Worm (Caenorhabditis elegans) whole organism, L1 larva: Measurements from ENCODE around the gene ocr-1.

ENCODE experiments used
- C34B4.2 ChIP-seq: sonication (generic microtip); optimal IDR thresholded peaks from 2 replicates; lab custom pipeline; 2017; ENCODE audit warnings: mild to moderate bottlenecking, missing genetic modification characterization, missing compliant biosample characterization
- F16B12.6 ChIP-seq: fragments of 150-350 bp; optimal IDR thresholded peaks from 2 replicates; lab custom pipeline; 2014; ENCODE audit warnings: missing biosample characterization, missing genetic modification characterization
- aha-1 ChIP-seq: fragments of 150-350 bp; optimal IDR thresholded peaks from 2 replicates; lab custom pipeline; 2014; ENCODE audit warnings: missing biosample characterization, missing genetic modification characterization
- alr-1 ChIP-seq: fragments of 200-800 bp; sonication (Bioruptor generic); optimal IDR thresholded peaks from 2 replicates; lab custom pipeline; 2018; ENCODE audit warnings: borderline replicate concordance, mild to moderate bottlenecking, missing genetic modification characterization, missing compliant biosample characterization
- aly-2 ChIP-seq: fragments of 150-350 bp; optimal IDR thresholded peaks from 2 replicates; lab custom pipeline; 2014; ENCODE audit warnings: missing biosample characterization, missing genetic modification characterization
- blmp-1 ChIP-seq: fragments of 150-350 bp; optimal IDR thresholded peaks from 2 replicates; lab custom pipeline; 2014; ENCODE audit warnings: missing biosample characterization, missing genetic modification characterization
- ceh-63 ChIP-seq: fragments of 200-800 bp; sonication (Bioruptor generic); optimal IDR thresholded peaks from 2 replicates; lab custom pipeline; 2018; ENCODE audit warnings: mild to moderate bottlenecking, missing genetic modification characterization, missing compliant biosample characterization
- ceh-82 ChIP-seq, 3 experiments: fragments of 150-350 bp in 1 of 3; sonication (generic microtip) in 2 of 3; optimal IDR thresholded peaks; 2 replicates each; lab custom pipeline; 2014 to 2017; ENCODE audit warnings: missing biosample characterization in 3 of 3, missing genetic modification characterization in 3 of 3
- ceh-88 ChIP-seq: fragments of 200-800 bp; sonication (Bioruptor generic); IDR thresholded peaks from 2 replicates; pipeline ENCODE4 v1.3.6; 2022; ENCODE audit warnings: missing genetic modification characterization, missing compliant biosample characterization
- ceh-90 ChIP-seq: sonication (generic microtip); optimal IDR thresholded peaks from 2 replicates; lab custom pipeline; 2016; ENCODE audit warnings: missing genetic modification characterization, missing compliant biosample characterization
- efl-3 ChIP-seq: fragments of 200-800 bp; sonication (Bioruptor generic); optimal IDR thresholded peaks from 2 replicates; lab custom pipeline; 2018; ENCODE audit warnings: mild to moderate bottlenecking, missing genetic modification characterization, missing compliant biosample characterization
- elt-2 ChIP-seq: sonication (generic microtip); optimal IDR thresholded peaks from 2 replicates; lab custom pipeline; 2016; ENCODE audit warnings: missing genetic modification characterization, mild to moderate bottlenecking, inconsistent platforms, missing compliant biosample characterization, missing genetic modification reagents
- elt-3 ChIP-seq, 6 experiments: fragments of 150-350 bp in 1 of 6; sonication (generic microtip); optimal IDR thresholded peaks; 2 replicates each; lab custom pipeline; 2017 to 2018; ENCODE audit warnings: missing biosample characterization in 6 of 6, missing genetic modification characterization in 6 of 6, inconsistent platforms in 1 of 6
- ets-5 ChIP-seq: fragments of 200-800 bp; sonication (Bioruptor generic); IDR thresholded peaks from 2 replicates; pipeline ENCODE4 v1.3.6; 2022; ENCODE audit warnings: missing genetic modification characterization, missing compliant biosample characterization
- fkh-10 ChIP-seq: sonication (generic microtip); optimal IDR thresholded peaks from 2 replicates; lab custom pipeline; 2017; ENCODE audit warnings: missing biosample characterization, missing genetic modification reagents, missing genetic modification characterization
- fkh-8 ChIP-seq: sonication (generic microtip); optimal IDR thresholded peaks from 2 replicates; lab custom pipeline; 2016; ENCODE audit warnings: mild to moderate bottlenecking, missing genetic modification characterization, missing compliant biosample characterization
- fos-1 ChIP-seq: fragments of 150-350 bp; optimal IDR thresholded peaks from 2 replicates; lab custom pipeline; 2014; ENCODE audit warnings: missing biosample characterization, missing genetic modification characterization
- hlh-17 ChIP-seq: fragments of 200-800 bp; sonication (Bioruptor generic); optimal IDR thresholded peaks from 2 replicates; lab custom pipeline; 2018; ENCODE audit warnings: missing genetic modification characterization, mild to moderate bottlenecking, missing compliant biosample characterization, moderate library complexity, borderline replicate concordance
- hlh-4 ChIP-seq: sonication (generic microtip); optimal IDR thresholded peaks from 2 replicates; lab custom pipeline; 2016; ENCODE audit warnings: mild to moderate bottlenecking, missing genetic modification characterization, missing compliant biosample characterization
- hpl-2 ChIP-seq: fragments of 150-350 bp; optimal IDR thresholded peaks from 2 replicates; lab custom pipeline; 2014; ENCODE audit warnings: missing biosample characterization, missing genetic modification reagents, missing genetic modification characterization
- isw-1 ChIP-seq: fragments of 200-800 bp; sonication (Bioruptor generic); IDR thresholded peaks from 2 replicates; pipeline ENCODE4 v1.3.6; 2022; ENCODE audit warnings: missing genetic modification characterization, missing compliant biosample characterization
- jun-1 ChIP-seq: fragments of 150-350 bp; optimal IDR thresholded peaks from 2 replicates; lab custom pipeline; 2014; ENCODE audit warnings: missing biosample characterization, missing genetic modification reagents, missing genetic modification characterization
- lin-13 ChIP-seq: fragments of 150-350 bp; optimal IDR thresholded peaks from 2 replicates; lab custom pipeline; 2014; ENCODE audit warnings: missing biosample characterization, missing genetic modification reagents, missing genetic modification characterization
- lin-15B ChIP-seq: fragments of 150-350 bp; sonication (generic microtip); optimal IDR thresholded peaks from 3 replicates; lab custom pipeline; 2014; ENCODE audit warnings: missing biosample characterization, missing genetic modification characterization
- lin-35 ChIP-seq, 2 experiments: fragments of 150-350 bp; optimal IDR thresholded peaks; 2 replicates each; lab custom pipeline; 2014; ENCODE audit warnings: missing biosample characterization in 2 of 2, missing genetic modification characterization in 2 of 2, missing genetic modification reagents in 2 of 2
- lin-39 ChIP-seq: fragments of 150-350 bp; optimal IDR thresholded peaks from 2 replicates; lab custom pipeline; 2014; ENCODE audit warnings: missing biosample characterization, missing genetic modification reagents, missing genetic modification characterization
- lir-3 ChIP-seq: sonication (generic microtip); optimal IDR thresholded peaks from 2 replicates; lab custom pipeline; 2016; ENCODE audit warnings: mild to moderate bottlenecking, missing genetic modification characterization, moderate library complexity, missing compliant biosample characterization; ENCODE audit not compliant: poor library complexity
- lsy-2 ChIP-seq, 2 experiments: fragments of 150-350 bp; optimal IDR thresholded peaks; 2 replicates each; lab custom pipeline; 2014; ENCODE audit warnings: missing biosample characterization in 2 of 2, missing genetic modification characterization in 2 of 2
- mab-9 ChIP-seq: fragments of 200-800 bp; sonication (Bioruptor generic); IDR thresholded peaks from 2 replicates; pipeline ENCODE4 v1.3.6; 2022; ENCODE audit warnings: missing genetic modification reagents, missing genetic modification characterization, missing compliant biosample characterization
- mdl-1 ChIP-seq, 2 experiments: fragments of 150-350 bp; optimal IDR thresholded peaks; 2 replicates each; lab custom pipeline; 2014 to 2017; ENCODE audit warnings: missing biosample characterization in 2 of 2, missing genetic modification characterization in 2 of 2, inconsistent platforms in 1 of 2
- mef-2 ChIP-seq: fragments of 150-350 bp; optimal IDR thresholded peaks from 2 replicates; lab custom pipeline; 2014; ENCODE audit warnings: missing biosample characterization, missing genetic modification characterization
- mep-1 ChIP-seq: fragments of 150-350 bp; optimal IDR thresholded peaks from 2 replicates; lab custom pipeline; 2014; ENCODE audit warnings: missing biosample characterization, missing genetic modification characterization
- nhr-12 ChIP-seq: sonication (generic microtip); optimal IDR thresholded peaks from 2 replicates; lab custom pipeline; 2017; ENCODE audit warnings: missing biosample characterization, missing genetic modification characterization
- nhr-19 ChIP-seq: fragments of 200-800 bp; sonication (Bioruptor generic); conservative IDR thresholded peaks from 2 replicates; pipeline ENCODE4 v1.3.6; 2022; ENCODE audit warnings: missing genetic modification characterization, missing compliant biosample characterization
- nhr-20 ChIP-seq: sonication (generic microtip); optimal IDR thresholded peaks from 2 replicates; lab custom pipeline; 2016; ENCODE audit warnings: mild to moderate bottlenecking, missing genetic modification characterization, missing compliant biosample characterization
- nhr-237 ChIP-seq: fragments of 150-350 bp; optimal IDR thresholded peaks from 2 replicates; lab custom pipeline; 2014; ENCODE audit warnings: missing biosample characterization, missing genetic modification characterization
- nhr-28 ChIP-seq: fragments of 150-350 bp; optimal IDR thresholded peaks from 2 replicates; lab custom pipeline; 2014; ENCODE audit warnings: missing biosample characterization, missing genetic modification characterization
- nhr-47 ChIP-seq: sonication (generic microtip); optimal IDR thresholded peaks from 2 replicates; lab custom pipeline; 2016; ENCODE audit warnings: mild to moderate bottlenecking, missing genetic modification characterization, moderate library complexity, missing compliant biosample characterization
- nhr-77 ChIP-seq: fragments of 150-350 bp; optimal IDR thresholded peaks from 2 replicates; lab custom pipeline; 2014; ENCODE audit warnings: missing biosample characterization, missing genetic modification characterization
- nhr-84 ChIP-seq: sonication (generic microtip); optimal IDR thresholded peaks from 2 replicates; lab custom pipeline; 2017; ENCODE audit warnings: missing biosample characterization, missing genetic modification characterization
- pqm-1 ChIP-seq: sonication (generic microtip); optimal IDR thresholded peaks from 3 replicates; lab custom pipeline; 2017; ENCODE audit warnings: missing biosample characterization, missing genetic modification characterization
- skn-1 ChIP-seq: fragments of 150-350 bp; optimal IDR thresholded peaks from 2 replicates; lab custom pipeline; 2014; ENCODE audit warnings: missing biosample characterization, missing genetic modification characterization
- snpc-4 ChIP-seq: fragments of 150-350 bp; optimal IDR thresholded peaks from 2 replicates; lab custom pipeline; 2014; ENCODE audit warnings: missing biosample characterization, missing genetic modification characterization
- snu-23 ChIP-seq: sonication (generic microtip); optimal IDR thresholded peaks from 2 replicates; lab custom pipeline; 2016; ENCODE audit warnings: missing genetic modification characterization, missing compliant biosample characterization
- sox-4 ChIP-seq: sonication (generic microtip); optimal IDR thresholded peaks from 2 replicates; lab custom pipeline; 2016; ENCODE audit warnings: missing genetic modification characterization, missing compliant biosample characterization
- sup-37 ChIP-seq: fragments of 200-800 bp; sonication (Bioruptor generic); optimal IDR thresholded peaks from 2 replicates; lab custom pipeline; 2018; ENCODE audit warnings: mild to moderate bottlenecking, missing genetic modification characterization, missing compliant biosample characterization
- swsn-7 ChIP-seq: sonication (generic microtip); optimal IDR thresholded peaks from 2 replicates; lab custom pipeline; 2016; ENCODE audit warnings: missing genetic modification characterization, missing compliant biosample characterization
- tbx-2 ChIP-seq: sonication (generic microtip); optimal IDR thresholded peaks from 2 replicates; lab custom pipeline; 2016; ENCODE audit warnings: missing genetic modification characterization, missing compliant biosample characterization
- tlp-1 ChIP-seq: fragments of 150-350 bp; optimal IDR thresholded peaks from 2 replicates; lab custom pipeline; 2014; ENCODE audit warnings: missing biosample characterization, missing genetic modification characterization
- unc-30 ChIP-seq: sonication (generic microtip); optimal IDR thresholded peaks from 2 replicates; lab custom pipeline; 2017; ENCODE audit warnings: missing biosample characterization, missing genetic modification characterization
- unc-86 ChIP-seq: sonication (generic microtip); optimal IDR thresholded peaks from 2 replicates; lab custom pipeline; 2016; ENCODE audit warnings: missing genetic modification characterization, missing compliant biosample characterization
- unc-98 ChIP-seq: fragments of 200-800 bp; sonication (Bioruptor generic); IDR thresholded peaks from 2 replicates; pipeline ENCODE4 v1.3.6; 2022; ENCODE audit warnings: missing genetic modification characterization, missing compliant biosample characterization
- zag-1 ChIP-seq: fragments of 150-350 bp; optimal IDR thresholded peaks from 2 replicates; lab custom pipeline; 2014; ENCODE audit warnings: missing biosample characterization, missing genetic modification characterization
- ztf-11 ChIP-seq, 2 experiments: sonication (generic microtip); optimal IDR thresholded peaks; 2 replicates each; lab custom pipeline; 2016 to 2017; ENCODE audit warnings: missing genetic modification characterization in 2 of 2, missing biosample characterization in 1 of 2, missing compliant biosample characterization in 1 of 2

Gene ocr-1

DNA sequence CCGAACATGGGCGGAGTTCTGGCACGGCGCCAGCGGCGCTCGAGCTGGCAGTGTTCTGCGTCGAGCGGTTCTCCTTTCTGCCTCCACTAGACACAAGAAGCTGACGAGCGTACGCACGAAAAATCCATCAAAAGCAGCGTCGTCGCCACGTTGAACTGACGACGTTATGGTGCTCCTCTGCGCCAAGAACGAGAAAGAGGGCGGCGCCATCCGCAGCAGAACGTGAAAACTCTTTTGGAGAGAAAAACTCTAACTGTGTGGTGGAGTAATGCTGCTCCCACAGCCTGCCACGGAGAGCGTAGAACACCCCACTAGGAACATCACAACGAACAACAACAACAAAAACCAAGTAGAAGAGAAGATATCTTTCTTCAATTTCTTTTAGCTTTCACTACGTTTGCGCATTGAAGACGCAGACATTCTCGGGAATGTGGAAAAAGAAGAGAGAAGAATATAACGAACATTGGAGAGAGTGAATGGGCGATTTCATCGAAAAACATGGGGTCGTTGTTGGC, 42.2 kb upstream of the ocr-1 start:
- no peak for TF ChIP-seq pqm-1 (tag; lab: Kevin White, UChicago)
- TF ChIP-seq unc-86 (tag; lab: Kevin White, UChicago) = no peak
- no peak for TF ChIP-seq mef-2 (tag; lab: Kevin White, UChicago)
- TF ChIP-seq nhr-28 (tag; lab: Kevin White, UChicago) = no peak
- no peak for TF ChIP-seq nhr-237 (tag; lab: Kevin White, UChicago)
- TF ChIP-seq sup-37 = no peak
- no peak for TF ChIP-seq zag-1 (tag; lab: Kevin White, UChicago)
- TF ChIP-seq swsn-7 (tag; lab: Kevin White, UChicago) = no peak
- TF ChIP-seq mab-9 (GFP tag; lab: Robert Waterston, UW) = no peak
- TF ChIP-seq nhr-84 (tag; lab: Kevin White, UChicago) = no peak
- TF ChIP-seq alr-1 = no peak
- TF ChIP-seq hlh-17 (GFP tag; lab: Kevin White, UChicago) = no peak
- TF ChIP-seq nhr-20 (tag; lab: Kevin White, UChicago) = no peak
- no peak for TF ChIP-seq unc-30
- TF ChIP-seq mdl-1 (tag; optimal IDR thresholded peaks at IDR 0.05; lab: Kevin White, UChicago) = peak in 1 of 2 experiments; percentile 19
- no peak for TF ChIP-seq ceh-90 (tag; lab: Kevin White, UChicago)
- TF ChIP-seq isw-1 (GFP tag; lab: Robert Waterston, UW) = no peak
- TF ChIP-seq ets-5 (GFP tag; lab: Robert Waterston, UW) = no peak
- TF ChIP-seq fkh-10 (GFP tag; lab: Kevin White, UChicago) = no peak
- no peak for TF ChIP-seq aha-1 (tag; lab: Kevin White, UChicago)
- TF ChIP-seq hpl-2 (GFP tag; lab: Kevin White, UChicago) = no peak
- TF ChIP-seq jun-1 (tag; lab: Kevin White, UChicago) = no peak
- peak; percentile 99 for TF ChIP-seq blmp-1
- no peak for TF ChIP-seq nhr-77 (tag; lab: Kevin White, UChicago)
- no peak for TF ChIP-seq nhr-47
- TF ChIP-seq nhr-19 = no peak
- no peak for TF ChIP-seq ceh-88 (GFP tag; lab: Robert Waterston, UW)
- no peak for TF ChIP-seq lin-13
- no peak for TF ChIP-seq fos-1 (tag; lab: Kevin White, UChicago)
- TF ChIP-seq efl-3 (GFP tag; lab: Kevin White, UChicago) = no peak
- no peak for TF ChIP-seq snpc-4
- no peak for TF ChIP-seq F16B12.6
- peak; percentile 20 for TF ChIP-seq snu-23 (GFP tag; lab: Kevin White, UChicago)
- no peak for TF ChIP-seq lir-3 (tag; lab: Kevin White, UChicago)
- TF ChIP-seq lin-39 = no peak
- TF ChIP-seq ceh-82 (tag; optimal IDR thresholded peaks at IDR 0.05; lab: Kevin White, UChicago) = peak in 1 of 3 experiments; percentile 3
- TF ChIP-seq lin-15B = no peak
- no peak for TF ChIP-seq ztf-11 (tag; optimal IDR thresholded peaks at IDR 0.05; lab: Kevin White, UChicago)
- TF ChIP-seq elt-2 (tag; lab: Kevin White, UChicago) = no peak
- TF ChIP-seq aly-2 = no peak
- TF ChIP-seq mep-1 (tag; lab: Kevin White, UChicago) = peak; percentile 39
- TF ChIP-seq ceh-63 (GFP tag; lab: Kevin White, UChicago) = no peak
- no peak for TF ChIP-seq skn-1 (tag; lab: Kevin White, UChicago)
- no peak for TF ChIP-seq hlh-4
- no peak for TF ChIP-seq nhr-12 (tag; lab: Kevin White, UChicago)
- no peak for TF ChIP-seq C34B4.2
- no peak for TF ChIP-seq fkh-8 (tag; lab: Kevin White, UChicago)
- TF ChIP-seq elt-3 (tag; optimal IDR thresholded peaks at IDR 0.05; lab: Kevin White, UChicago) = peak in 1 of 6 experiments; percentile 12
- no peak for TF ChIP-seq sox-4 (tag; lab: Kevin White, UChicago)
- TF ChIP-seq lsy-2 (tag; optimal IDR thresholded peaks at IDR 0.05; lab: Kevin White, UChicago) = peak in 1 of 2 experiments; percentile 37
- no peak for TF ChIP-seq tlp-1
- no peak for TF ChIP-seq tbx-2 (tag; lab: Kevin White, UChicago)
- no peak for TF ChIP-seq lin-35 (GFP tag; optimal IDR thresholded peaks at IDR 0.05; lab: Kevin White, UChicago)
- no peak for TF ChIP-seq unc-98
